Fruit fly (Drosophila melanogaster): ENCODE measurements around the gene Pi3K92E.

The Pi3K92E gene

dm6 chr3R:20587630-20588479 is 46.7 kb downstream of the Pi3K92E start, which contains the start of gene Septin2 (continued):
- peak; percentile 65 for TF ChIP-seq run (tag; optimal IDR thresholded peaks at IDR 0.05)
- TF ChIP-seq Camta (GFP tag; optimal IDR thresholded peaks at IDR 0.05): peak; percentile 53
- TF ChIP-seq Dip2 (GFP tag; IDR thresholded peaks at IDR 0.05): no peak
- peak; percentile 45 for TF ChIP-seq CG7786 (GFP tag; optimal IDR thresholded peaks at IDR 0.05)
- TF ChIP-seq tx (GFP tag; optimal IDR thresholded peaks at IDR 0.05): peak; percentile 47
- TF ChIP-seq Hey (tag; optimal IDR thresholded peaks at IDR 0.05): no peak
- TF ChIP-seq CG7987 (GFP tag; optimal IDR thresholded peaks at IDR 0.05): no peak
- no peak for TF ChIP-seq Ets65A (GFP tag)
- no peak; the same call in 2 of the 3 replicates for TF ChIP-seq zen2 (GFP tag; IDR thresholded peaks at IDR 0.05; ENCODE audit: partially characterized antibody)
- peak; percentile 66 for TF ChIP-seq fd64A (GFP tag; optimal IDR thresholded peaks at IDR 0.05)
- peak; percentile 68 for TF ChIP-seq kay (GFP tag; optimal IDR thresholded peaks at IDR 0.05)
- TF ChIP-seq Meics (GFP tag; optimal IDR thresholded peaks at IDR 0.05): peak; percentile 71
- peak; percentile 70 for TF ChIP-seq ewg (GFP tag; optimal IDR thresholded peaks at IDR 0.05)
- TF ChIP-seq CG12744 (GFP tag; optimal IDR thresholded peaks at IDR 0.05): no peak
- peak; percentile 79 for TF ChIP-seq Xbp1 (GFP tag; optimal IDR thresholded peaks at IDR 0.05)
- peak in 1 of 2 experiments; percentile 83 for TF ChIP-seq Eip74EF (GFP tag; optimal IDR thresholded peaks at IDR 0.05)
- peak; percentile 82 for TF ChIP-seq CG7839 (tag; optimal IDR thresholded peaks at IDR 0.05)
- no peak for TF ChIP-seq Opbp (GFP tag; IDR thresholded peaks at IDR 0.05; ENCODE audit: partially characterized antibody)
- TF ChIP-seq tin (GFP tag; optimal IDR thresholded peaks at IDR 0.05): peak; percentile 82
- TF ChIP-seq PHDP (tag; optimal IDR thresholded peaks at IDR 0.05): peak; percentile 77
- peak; percentile 81 for TF ChIP-seq Six4 (GFP tag; optimal IDR thresholded peaks at IDR 0.05)
- peak; percentile 12 for TF ChIP-seq shn (GFP tag; optimal IDR thresholded peaks at IDR 0.05)
- TF ChIP-seq Atf6 (GFP tag; IDR thresholded peaks at IDR 0.05): peak; percentile 47; the same call in 1 of the 2 replicates
- no peak for TF ChIP-seq C15 (GFP tag; IDR thresholded peaks at IDR 0.05)
- peak; percentile 86 for TF ChIP-seq CG6254 (GFP tag; optimal IDR thresholded peaks at IDR 0.05)
- peak; percentile 70 for TF ChIP-seq CG15696 (tag; optimal IDR thresholded peaks at IDR 0.05)
- no peak for TF ChIP-seq dm (GFP tag; optimal IDR thresholded peaks at IDR 0.05)
- no peak for TF ChIP-seq Vsx1 (GFP tag; optimal IDR thresholded peaks at IDR 0.05)
- peak; percentile 54 for TF ChIP-seq repo (GFP tag; optimal IDR thresholded peaks at IDR 0.05)
- no peak for TF ChIP-seq CG31224 (GFP tag; IDR thresholded peaks at IDR 0.05)
- peak; percentile 73 for TF ChIP-seq CG8359 (GFP tag; optimal IDR thresholded peaks at IDR 0.05; ENCODE audit: borderline replicate concordance)
- TF ChIP-seq Lhr (GFP tag; optimal IDR thresholded peaks at IDR 0.05): peak; percentile 70
- no peak for TF ChIP-seq mld (GFP tag; IDR thresholded peaks at IDR 0.05; ENCODE audit: partially characterized antibody)
- peak; percentile 23 for TF ChIP-seq maf-S (GFP tag; optimal IDR thresholded peaks at IDR 0.05)
- peak; percentile 84 for TF ChIP-seq HHEX (GFP tag; optimal IDR thresholded peaks at IDR 0.05)
- TF ChIP-seq pho (GFP tag; optimal IDR thresholded peaks at IDR 0.05): peak; percentile 46
- TF ChIP-seq tll (GFP tag; optimal IDR thresholded peaks at IDR 0.05): no peak
- peak; percentile 83 for TF ChIP-seq CG7556 (GFP tag; optimal IDR thresholded peaks at IDR 0.05)
- TF ChIP-seq vfl (GFP tag; optimal IDR thresholded peaks at IDR 0.05): no peak
- TF ChIP-seq grn (GFP tag; optimal IDR thresholded peaks at IDR 0.05): no peak
- peak; percentile 86 for TF ChIP-seq Oli (tag; optimal IDR thresholded peaks at IDR 0.05)
- no peak for TF ChIP-seq CG10543 (GFP tag; optimal IDR thresholded peaks at IDR 0.05)
- peak; percentile 95 for TF ChIP-seq Sox100B (GFP tag; optimal IDR thresholded peaks at IDR 0.05)
- TF ChIP-seq CG11247 (GFP tag; IDR thresholded peaks at IDR 0.05): no peak
- peak; percentile 85 for TF ChIP-seq odd (GFP tag; optimal IDR thresholded peaks at IDR 0.05)
- TF ChIP-seq Dbx (GFP tag; IDR thresholded peaks at IDR 0.05): no peak
- TF ChIP-seq peb (GFP tag; IDR thresholded peaks at IDR 0.05): 0 out of 2 replicates have a peak, but pooled peaks have one; percentile 15
- peak; percentile 65 for TF ChIP-seq CG4854 (GFP tag; optimal IDR thresholded peaks at IDR 0.05)

Data from whole organism, embryonic.